Worm (Caenorhabditis elegans): ENCODE data around the gene fbxb-102.

The fbxb-102 gene

DNA sequence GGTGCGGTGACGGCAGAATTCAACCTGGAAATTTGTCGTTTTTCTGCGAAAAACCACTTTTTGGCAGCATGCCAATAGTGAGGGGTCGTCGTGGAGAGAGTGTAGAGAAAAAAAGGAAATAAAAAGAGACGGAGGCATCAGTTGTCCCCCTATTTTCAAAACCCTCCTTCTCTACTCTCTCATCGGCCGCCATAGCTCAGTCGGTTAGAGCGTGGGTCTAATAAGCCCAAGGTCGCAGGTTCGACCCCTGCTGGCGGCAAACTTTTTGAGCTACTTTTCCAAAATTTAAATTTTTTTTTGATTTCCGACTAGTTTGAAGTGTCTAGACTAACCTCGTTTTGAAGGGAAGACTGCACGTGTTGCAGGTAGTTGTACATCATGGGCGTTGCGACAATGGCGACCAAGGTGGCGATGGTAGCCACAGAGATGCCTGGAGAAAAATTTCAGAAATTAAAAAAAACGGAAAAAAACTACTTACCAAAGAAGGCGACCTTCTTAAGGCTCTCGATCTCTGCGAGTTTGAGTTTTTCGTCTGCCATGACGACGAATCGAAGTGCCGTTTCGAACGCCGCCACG lies 11.9 kb downstream of the fbxb-102 start, which contains the start of gene col-85 (continued):
- TF ChIP-seq rnt-1 (tag; optimal IDR thresholded peaks at IDR 0.05) (peak; percentile 89), K02D7.2 (tag; optimal IDR thresholded peaks at IDR 0.05) (peak; percentile 95), ceh-14 (tag; optimal IDR thresholded peaks at IDR 0.05) (peak; percentile 96), ceh-6 (GFP tag; optimal IDR thresholded peaks at IDR 0.05) (peak; percentile 91), tbx-7 (tag; optimal IDR thresholded peaks at IDR 0.05) (peak; percentile 43), ceh-45 (GFP tag; IDR thresholded peaks at IDR 0.05) (peak; percentile 96), pha-2 (tag; optimal IDR thresholded peaks at IDR 0.05) (peak; percentile 94), mec-3 (tag; optimal IDR thresholded peaks at IDR 0.05; ENCODE audit: borderline replicate concordance) (peak; percentile 75), pha-4 (tag; optimal IDR thresholded peaks at IDR 0.05) (no peak), ama-1 (optimal IDR thresholded peaks at IDR 0.05) (no peak), ceh-9 (tag; optimal IDR thresholded peaks at IDR 0.05) (peak; percentile 93), pag-3 (tag; optimal IDR thresholded peaks at IDR 0.05; ENCODE audit: borderline replicate concordance) (peak; percentile 89), nfya-1 (tag; optimal IDR thresholded peaks at IDR 0.05) (peak; percentile 84), F13H6.1 (tag; optimal IDR thresholded peaks at IDR 0.05) (peak; percentile 85), pax-1 (tag; optimal IDR thresholded peaks at IDR 0.05) (no peak), ceh-2 (tag; optimal IDR thresholded peaks at IDR 0.05) (peak; percentile 88), fax-1 (tag; optimal IDR thresholded peaks at IDR 0.05) (peak; percentile 88)

DNA sequence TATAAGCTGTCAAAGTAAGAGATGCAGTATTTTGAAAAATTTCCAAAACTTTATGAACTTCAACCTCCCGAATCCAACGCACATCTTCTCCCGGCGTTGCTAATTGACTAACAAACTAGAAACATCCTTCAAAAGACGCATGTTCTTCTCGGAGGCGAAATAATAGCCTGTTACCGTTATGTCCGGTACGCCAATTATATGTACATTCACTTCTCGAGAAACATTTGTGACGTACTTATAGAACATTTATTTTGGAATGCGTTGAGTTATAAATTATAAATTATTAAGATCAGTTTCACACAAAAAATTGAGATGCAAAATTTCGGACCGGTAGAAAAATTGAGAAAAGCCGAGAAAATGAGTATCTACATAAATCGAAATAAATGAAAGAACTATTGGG lies 14.3 kb downstream of the fbxb-102 start, which contains the start of gene T21B4.3:
TSS of gene T21B4.3 (minus strand) at position 101 of the 400 bp plus-strand sequence.
- TF ChIP-seq hlh-30 (tag; optimal IDR thresholded peaks at IDR 0.05; ENCODE audit: insufficient read depth) (no peak), hlh-13 (GFP tag; optimal IDR thresholded peaks at IDR 0.05) (no peak), hlh-15 (tag; optimal IDR thresholded peaks at IDR 0.05) (no peak), C08G9.2 (tag; optimal IDR thresholded peaks at IDR 0.05) (no peak)

DNA sequence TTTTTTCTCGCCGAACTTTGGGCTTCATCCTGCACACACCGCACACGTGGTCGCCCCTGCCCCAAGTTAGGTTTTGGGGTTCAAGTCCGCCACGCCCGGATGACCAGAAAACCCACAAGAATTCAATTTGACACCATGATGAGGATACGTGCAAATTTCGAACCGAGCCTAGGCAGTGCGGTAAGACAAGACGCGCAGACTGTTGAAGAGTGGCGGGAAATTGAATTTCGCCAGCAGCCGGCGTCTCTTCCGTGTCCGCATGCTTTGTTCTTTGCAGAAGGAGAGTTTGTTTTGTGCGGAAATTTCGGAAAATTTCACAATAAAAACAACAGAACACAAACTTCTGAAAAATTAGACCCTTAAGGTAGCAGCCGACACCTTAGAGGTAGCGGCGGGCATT lies 17.2 kb downstream of the fbxb-102 start:
- peak; percentile 92 for TF ChIP-seq unc-42 (tag; optimal IDR thresholded peaks at IDR 0.05)
- TF ChIP-seq odd-2 (tag; optimal IDR thresholded peaks at IDR 0.05) = no peak
- no peak for TF ChIP-seq nhr-232 (tag; optimal IDR thresholded peaks at IDR 0.05)
- TF ChIP-seq sox-4 (tag; optimal IDR thresholded peaks at IDR 0.05) = no peak
- no peak for TF ChIP-seq pros-1 (tag; optimal IDR thresholded peaks at IDR 0.05)
- no peak for TF ChIP-seq gmeb-2 (tag; optimal IDR thresholded peaks at IDR 0.05)

DNA sequence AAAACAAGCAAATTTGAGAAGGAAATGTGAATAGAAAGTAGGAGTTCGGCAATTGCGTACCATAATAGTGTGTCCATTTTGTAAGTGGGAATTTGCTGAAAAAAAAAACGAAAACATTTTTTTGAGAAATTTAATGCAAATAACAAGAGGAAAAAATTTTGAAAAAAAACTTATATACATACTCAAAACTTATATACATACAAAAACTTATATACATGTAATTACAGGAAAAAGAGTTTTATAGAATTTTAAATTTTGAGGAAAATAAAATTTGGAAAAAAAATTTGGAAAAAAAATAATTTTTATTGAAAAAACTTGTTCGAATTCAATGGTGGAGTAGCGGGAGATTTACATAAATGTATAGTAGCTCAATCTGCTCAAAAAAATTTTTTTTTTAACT lies 20.1 kb downstream of the fbxb-102 start, which contains the start of gene ador-1:
TSS of gene ador-1 (minus strand) at position 101 of the 400 bp plus-strand sequence.
- TF ChIP-seq fkh-10 (GFP tag; optimal IDR thresholded peaks at IDR 0.05) (no peak), dmd-4 (tag; optimal IDR thresholded peaks at IDR 0.05; ENCODE audit: borderline replicate concordance) (no peak), ceh-31 (tag; optimal IDR thresholded peaks at IDR 0.05) (no peak), ceh-30 (tag; optimal IDR thresholded peaks at IDR 0.05) (no peak), F13H6.1 (tag; optimal IDR thresholded peaks at IDR 0.05) (no peak), ceh-18 (tag; optimal IDR thresholded peaks at IDR 0.05) (no peak), ttx-3 (tag; optimal IDR thresholded peaks at IDR 0.05) (no peak), elt-2 (tag; optimal IDR thresholded peaks at IDR 0.05) (no peak), ceh-14 (tag; optimal IDR thresholded peaks at IDR 0.05) (no peak), fax-1 (tag; optimal IDR thresholded peaks at IDR 0.05) (no peak), unc-55 (GFP tag; optimal IDR thresholded peaks at IDR 0.05) (no peak)

DNA sequence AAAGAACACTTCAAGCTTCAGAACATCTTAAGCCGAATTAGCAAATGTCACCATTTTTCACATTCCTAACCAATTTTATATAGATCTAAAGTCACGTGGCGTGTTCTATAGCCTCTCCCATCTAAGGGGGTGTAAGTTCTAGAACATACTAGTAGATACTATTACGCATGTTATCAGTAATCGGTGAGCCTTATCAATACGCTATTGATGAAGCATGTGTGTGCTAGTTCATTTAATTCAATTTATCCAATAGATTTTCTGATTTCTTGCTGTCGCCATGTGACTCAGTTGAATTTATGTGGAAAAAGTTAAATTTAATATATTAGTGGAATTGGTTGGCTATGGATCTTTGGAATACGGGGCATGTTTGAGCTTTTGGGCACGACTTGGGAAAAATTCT lies 23.8 kb downstream of the fbxb-102 start:
- TF ChIP-seq ets-4 (tag; optimal IDR thresholded peaks at IDR 0.05) = no peak
- TF ChIP-seq C08G9.2 (tag; optimal IDR thresholded peaks at IDR 0.05) = no peak
- no peak for TF ChIP-seq zip-5 (tag; optimal IDR thresholded peaks at IDR 0.05)
- no peak for TF ChIP-seq ceh-6 (GFP tag; optimal IDR thresholded peaks at IDR 0.05)
- no peak for TF ChIP-seq ztf-16 (tag; optimal IDR thresholded peaks at IDR 0.05)
- TF ChIP-seq T23F11.4 (GFP tag; optimal IDR thresholded peaks at IDR 0.05) = no peak
- no peak for TF ChIP-seq gmeb-2 (tag; optimal IDR thresholded peaks at IDR 0.05)
- TF ChIP-seq nfya-1 (tag; optimal IDR thresholded peaks at IDR 0.05) = no peak
- no peak for TF ChIP-seq hlh-15 (tag; optimal IDR thresholded peaks at IDR 0.05)
- TF ChIP-seq pros-1 (tag; optimal IDR thresholded peaks at IDR 0.05) = no peak
- no peak for TF ChIP-seq Y22D7AL.16 (tag; optimal IDR thresholded peaks at IDR 0.05)
- TF ChIP-seq fax-1 (tag; optimal IDR thresholded peaks at IDR 0.05) = no peak
- no peak for TF ChIP-seq sox-2 (GFP tag; IDR thresholded peaks at IDR 0.05)
- no peak for TF ChIP-seq K09A11.1 (tag; optimal IDR thresholded peaks at IDR 0.05; ENCODE audit: insufficient read depth)
- TF ChIP-seq elt-4 (tag; optimal IDR thresholded peaks at IDR 0.05) = no peak

All from whole organism, late embryonic.